Fruit fly (Drosophila melanogaster) whole organism, embryonic: Measurements from ENCODE around the gene CG17224.

ENCODE experiments used
- Ada2b ChIP-seq: fragments of 200-800 bp; sonication (Bioruptor generic); IDR thresholded peaks from 2 replicates; pipeline ENCODE4 v1.3.6; 2022; ENCODE audit warnings: missing biosample characterization, missing genetic modification characterization
- Awh ChIP-seq: fragments of 200-800 bp; sonication (Bioruptor generic); IDR thresholded peaks from 2 replicates; pipeline ENCODE4, ENCODE4 v1.3.6; 2022; ENCODE audit warnings: missing biosample characterization, missing genetic modification characterization
- CG1024 ChIP-seq: fragments of 200-800 bp; sonication (Bioruptor generic); IDR thresholded peaks from 2 replicates; pipeline ENCODE4 v1.3.6; 2022; ENCODE audit warnings: missing biosample characterization, missing genetic modification characterization
- CG10274 ChIP-seq: fragments of 200-800 bp; sonication (Bioruptor generic); optimal IDR thresholded peaks from 3 replicates; lab custom pipeline; 2017; ENCODE audit warnings: missing biosample characterization, mild to moderate bottlenecking, missing genetic modification characterization
- CG10431 ChIP-seq: fragments of 200-800 bp; sonication (Bioruptor generic); optimal IDR thresholded peaks from 3 replicates; lab custom pipeline; 2018; ENCODE audit warnings: missing biosample characterization, mild to moderate bottlenecking, missing genetic modification characterization
- CG13775 ChIP-seq: fragments of 200-800 bp; sonication (Bioruptor generic); optimal IDR thresholded peaks from 3 replicates; lab custom pipeline; 2017; ENCODE audit warnings: missing biosample characterization, mild to moderate bottlenecking, missing genetic modification characterization
- CG15073 ChIP-seq: fragments of 200-800 bp; sonication (Bioruptor generic); optimal IDR thresholded peaks from 2 replicates; lab custom pipeline; 2016; ENCODE audit warnings: missing biosample characterization, missing genetic modification characterization
- CG15514 ChIP-seq: fragments of 200-800 bp; sonication (Bioruptor generic); optimal IDR thresholded peaks from 3 replicates; lab custom pipeline; 2017; ENCODE audit warnings: missing biosample characterization, missing genetic modification characterization, mild to moderate bottlenecking, moderate library complexity, missing genetic modification reagents
- CG1603 ChIP-seq: fragments of 200-800 bp; sonication (Bioruptor generic); optimal IDR thresholded peaks from 2 replicates; lab custom pipeline; 2019; ENCODE audit warnings: missing biosample characterization, mild to moderate bottlenecking, missing genetic modification characterization, moderate library complexity
- CG17328 ChIP-seq: fragments of 200-800 bp; sonication (Bioruptor generic); IDR thresholded peaks from 2 replicates; pipeline ENCODE4 v1.3.6; 2022; ENCODE audit warnings: missing biosample characterization, missing genetic modification characterization
- CG17359 ChIP-seq: fragments of 200-800 bp; sonication (Bioruptor generic); optimal IDR thresholded peaks from 3 replicates; lab custom pipeline; 2018; ENCODE audit warnings: missing biosample characterization, mild to moderate bottlenecking, missing genetic modification characterization, moderate library complexity
- CG2116 ChIP-seq: fragments of 200-800 bp; sonication (Bioruptor generic); optimal IDR thresholded peaks from 3 replicates; lab custom pipeline; 2018; ENCODE audit warnings: missing biosample characterization, mild to moderate bottlenecking, missing genetic modification characterization
- CG30020 ChIP-seq: fragments of 200-800 bp; optimal IDR thresholded peaks from 2 replicates; lab custom pipeline; 2019; ENCODE audit warnings: missing biosample characterization, mild to moderate bottlenecking, missing genetic modification characterization, moderate library complexity
- CG32532 ChIP-seq: fragments of 200-800 bp; sonication (Bioruptor generic); IDR thresholded peaks from 2 replicates; pipeline ENCODE4 v1.3.6; 2022; ENCODE audit warnings: missing biosample characterization, missing genetic modification characterization
- CG42726 ChIP-seq: fragments of 200-800 bp; sonication (Bioruptor generic); IDR thresholded peaks from 2 replicates; pipeline ENCODE4 v1.3.6; 2022; ENCODE audit warnings: missing biosample characterization, missing genetic modification characterization; ENCODE audit not compliant: partially characterized antibody
- CG4360 ChIP-seq: fragments of 200-800 bp; sonication (Bioruptor generic); IDR thresholded peaks from 2 replicates; pipeline ENCODE4 v1.3.6; 2022; ENCODE audit warnings: missing biosample characterization, missing genetic modification characterization
- CG4617 ChIP-seq: fragments of 200-800 bp; sonication (Bioruptor generic); optimal IDR thresholded peaks from 3 replicates; lab custom pipeline; 2016; ENCODE audit warnings: missing biosample characterization, missing genetic modification characterization, borderline replicate concordance
- CG4707 ChIP-seq: fragments of 200-800 bp; sonication (Bioruptor generic); optimal IDR thresholded peaks from 2 replicates; lab custom pipeline; 2018; ENCODE audit warnings: missing biosample characterization, mild to moderate bottlenecking, missing genetic modification characterization, moderate library complexity
- CG5953 ChIP-seq: fragments of 200-800 bp; sonication (Bioruptor generic); IDR thresholded peaks from 2 replicates; pipeline ENCODE4 v1.3.6; 2022; ENCODE audit warnings: missing biosample characterization, missing genetic modification characterization
- CG6654 ChIP-seq: fragments of 200-800 bp; sonication (Bioruptor generic); optimal IDR thresholded peaks from 2 replicates; lab custom pipeline; 2017; ENCODE audit warnings: missing biosample characterization, mild to moderate bottlenecking, missing genetic modification characterization
- CG7372 ChIP-seq: fragments of 200-800 bp; sonication (Bioruptor generic); IDR thresholded peaks from 2 replicates; pipeline ENCODE4 v1.3.6; 2022; ENCODE audit warnings: missing biosample characterization, missing genetic modification characterization
- CG8089 ChIP-seq: fragments of 200-800 bp; sonication (Bioruptor generic); optimal IDR thresholded peaks from 3 replicates; lab custom pipeline; 2016; ENCODE audit warnings: missing biosample characterization, missing genetic modification characterization
- CG8359 ChIP-seq: fragments of 200-800 bp; sonication (Bioruptor generic); optimal IDR thresholded peaks from 2 replicates; lab custom pipeline; 2017; ENCODE audit warnings: missing biosample characterization, mild to moderate bottlenecking, missing genetic modification characterization, borderline replicate concordance
- CG8388 ChIP-seq: fragments of 200-800 bp; sonication (Bioruptor generic); optimal IDR thresholded peaks from 2 replicates; lab custom pipeline; 2019; ENCODE audit warnings: missing biosample characterization, mild to moderate bottlenecking, missing genetic modification characterization, moderate library complexity
- CG8478 ChIP-seq: fragments of >200 bp; optimal IDR thresholded peaks from 2 replicates; lab custom pipeline; 2018
- D19B ChIP-seq: fragments of 200-800 bp; sonication (Bioruptor generic); optimal IDR thresholded peaks from 2 replicates; lab custom pipeline; 2017; ENCODE audit warnings: missing biosample characterization, mild to moderate bottlenecking, missing genetic modification characterization
- E2f2 ChIP-seq: fragments of 200-800 bp; sonication (Bioruptor generic); IDR thresholded peaks from 2 replicates; pipeline ENCODE4 v1.3.6; 2022; ENCODE audit warnings: missing biosample characterization, missing genetic modification characterization
- GATAe ChIP-seq: fragments of 200-800 bp; sonication (Bioruptor generic); conservative IDR thresholded peaks from 2 replicates; pipeline ENCODE4 v1.3.6; 2022; ENCODE audit warnings: missing biosample characterization, missing genetic modification characterization
- H2.0 ChIP-seq: fragments of 200-800 bp; sonication (Bioruptor generic); IDR thresholded peaks from 2 replicates; pipeline ENCODE4 v1.3.6; 2022; ENCODE audit warnings: missing biosample characterization, missing genetic modification characterization
- HLH3B ChIP-seq: fragments of 200-800 bp; sonication (Bioruptor generic); IDR thresholded peaks from 2 replicates; pipeline ENCODE4 v1.3.6; 2022; ENCODE audit warnings: missing biosample characterization, missing genetic modification characterization
- Hr51 ChIP-seq, 2 experiments: fragments of 200-800 bp; sonication (Bioruptor generic); optimal IDR thresholded peaks; 2 replicates in 1 of 2; 3 replicates in 1 of 2; lab custom pipeline; 2016 to 2018; ENCODE audit warnings: missing biosample characterization in 2 of 2, missing genetic modification characterization in 2 of 2, mild to moderate bottlenecking in 1 of 2, moderate library complexity in 1 of 2
- Hr78 ChIP-seq, 2 experiments: fragments of 200-800 bp in 1 of 2; fragments of >200 bp in 1 of 2; sonication (Bioruptor generic) in 1 of 2; optimal IDR thresholded peaks; 2 replicates each; lab custom pipeline; 2017 to 2019; ENCODE audit warnings: missing biosample characterization in 2 of 2, missing genetic modification characterization in 2 of 2, mild to moderate bottlenecking in 1 of 2, moderate library complexity in 1 of 2
- Mrtf ChIP-seq: fragments of 200-800 bp; sonication (Bioruptor generic); IDR thresholded peaks from 3 replicates; pipeline ENCODE4 v1.3.6; 2022; ENCODE audit warnings: missing biosample characterization, missing genetic modification characterization
- Oli ChIP-seq: fragments of 200-800 bp; sonication (Bioruptor generic); optimal IDR thresholded peaks from 2 replicates; lab custom pipeline; 2018; ENCODE audit warnings: missing biosample characterization, mild to moderate bottlenecking, missing genetic modification characterization, moderate library complexity
- Rx ChIP-seq: fragments of 200-800 bp; sonication (Bioruptor generic); IDR thresholded peaks from 2 replicates; pipeline ENCODE4 v1.3.6; 2022; ENCODE audit warnings: missing biosample characterization, missing genetic modification characterization
- Trl ChIP-seq, 3 experiments: fragments of >200 bp in 2 of 3; fragments of 200-800 bp in 1 of 3; sonication (Bioruptor generic) in 1 of 3; optimal IDR thresholded peaks; 2 replicates in 1 of 3; 3 replicates in 2 of 3; lab custom pipeline; 2016 to 2017; ENCODE audit warnings: missing biosample characterization in 1 of 3, missing genetic modification characterization in 1 of 3
- YL-1 ChIP-seq: fragments of 200-800 bp; sonication (Bioruptor generic); optimal IDR thresholded peaks from 3 replicates; lab custom pipeline; 2017; ENCODE audit warnings: missing biosample characterization, mild to moderate bottlenecking, missing genetic modification characterization
- aop ChIP-seq: fragments of 200-800 bp; sonication (Bioruptor generic); IDR thresholded peaks from 2 replicates; pipeline ENCODE4 v1.3.6; 2022; ENCODE audit warnings: missing biosample characterization, missing genetic modification characterization
- cato ChIP-seq: fragments of 200-800 bp; sonication (Bioruptor generic); optimal IDR thresholded peaks from 2 replicates; lab custom pipeline; 2016; ENCODE audit warnings: missing biosample characterization, missing genetic modification characterization, borderline replicate concordance
- chif ChIP-seq, 2 experiments: fragments of 200-800 bp; sonication (Bioruptor generic); optimal IDR thresholded peaks; 3 replicates each; lab custom pipeline; 2016; ENCODE audit warnings: missing biosample characterization in 2 of 2, missing genetic modification characterization in 2 of 2
- chn ChIP-seq: fragments of 200-800 bp; sonication (Bioruptor generic); optimal IDR thresholded peaks from 2 replicates; lab custom pipeline; 2016; ENCODE audit warnings: missing biosample characterization, missing genetic modification characterization
- ci ChIP-seq: fragments of 200-800 bp; sonication (Bioruptor generic); IDR thresholded peaks from 3 replicates; pipeline ENCODE4 v1.3.6; 2022; ENCODE audit warnings: missing biosample characterization, missing genetic modification characterization
- da ChIP-seq: fragments of 200-800 bp; sonication (Bioruptor generic); optimal IDR thresholded peaks from 2 replicates; lab custom pipeline; 2016; ENCODE audit warnings: missing biosample characterization, missing genetic modification characterization
- danr ChIP-seq: fragments of 200-800 bp; sonication (Bioruptor generic); IDR thresholded peaks from 2 replicates; pipeline ENCODE4 v1.3.6; 2022; ENCODE audit warnings: missing biosample characterization, missing genetic modification characterization
- en ChIP-seq: fragments of 200-800 bp; sonication (Bioruptor generic); optimal IDR thresholded peaks from 2 replicates; lab custom pipeline; 2016; ENCODE audit warnings: missing biosample characterization, missing genetic modification characterization
- grn ChIP-seq: fragments of 200-800 bp; sonication (Bioruptor generic); optimal IDR thresholded peaks from 3 replicates; lab custom pipeline; 2017; ENCODE audit warnings: missing biosample characterization, missing genetic modification characterization
- kay ChIP-seq: fragments of 200-800 bp; sonication (Bioruptor generic); optimal IDR thresholded peaks from 2 replicates; lab custom pipeline; 2016; ENCODE audit warnings: missing biosample characterization, missing genetic modification characterization
- ro ChIP-seq: fragments of 200-800 bp; sonication (Bioruptor generic); IDR thresholded peaks from 2 replicates; pipeline ENCODE4 v1.3.6; 2022; ENCODE audit warnings: missing biosample characterization, missing genetic modification characterization
- scrt ChIP-seq: fragments of 200-800 bp; sonication (Bioruptor generic); optimal IDR thresholded peaks from 2 replicates; lab custom pipeline; 2018; ENCODE audit warnings: missing biosample characterization, mild to moderate bottlenecking, missing genetic modification characterization, moderate library complexity
- toy ChIP-seq: fragments of 200-800 bp; sonication (Bioruptor generic); IDR thresholded peaks from 2 replicates; pipeline ENCODE4 v1.3.6; 2022; ENCODE audit warnings: missing biosample characterization, missing genetic modification characterization

Gene CG17224

dm6 chr2L:3030350-3030749, 12.2 kb upstream of the CG17224 start, which contains the start of gene GABPI (continued):
- peak; percentile 35 for TF ChIP-seq CG4617
- peak; percentile 19 for TF ChIP-seq CG4707
- TF ChIP-seq CG32532 (GFP tag; lab: Robert Waterston, UW), result peak; percentile 44; the same call in 1 of the 2 replicates
- TF ChIP-seq E2f2 (GFP tag; lab: Robert Waterston, UW), result peak; percentile 93
- TF ChIP-seq CG6654 (GFP tag; lab: Kevin White, UChicago), result no peak
- TF ChIP-seq GATAe (GFP tag; lab: Robert Waterston, UW), result no peak
- no peak for TF ChIP-seq cato (GFP tag; lab: Kevin White, UChicago)
- TF ChIP-seq ci, result peak; percentile 76
- peak; percentile 51 for TF ChIP-seq CG30020 (tag; lab: Kevin White, UChicago)
- peak; percentile 32 for TF ChIP-seq CG15514 (GFP tag; lab: Kevin White, UChicago)
- peak; percentile 93 for TF ChIP-seq grn
- peak; percentile 18 for TF ChIP-seq CG2116 (GFP tag; lab: Kevin White, UChicago)
- no peak for TF ChIP-seq aop
- TF ChIP-seq danr, result no peak

- TF ChIP-seq Mrtf (GFP tag; lab: Robert Waterston, UW) (no peak), CG42726 (GFP tag; lab: Robert Waterston, UW) (peak; percentile 36; the same call in 1 of the 2 replicates), Trl (optimal IDR thresholded peaks at IDR 0.05; lab: Kevin White, UChicago) (no peak), Trl (GFP tag; optimal IDR thresholded peaks at IDR 0.05; lab: Kevin White, UChicago) (peak; percentile 7), Oli (tag; lab: Kevin White, UChicago) (no peak), D19B (GFP tag; lab: Kevin White, UChicago) (no peak), YL-1 (GFP tag; lab: Kevin White, UChicago) (peak; percentile 77), chif (GFP tag; optimal IDR thresholded peaks at IDR 0.05; lab: Kevin White, UChicago) (no peak), CG4360 (GFP tag; lab: Robert Waterston, UW) (no peak), ro (GFP tag; lab: Robert Waterston, UW) (no peak), CG10431 (GFP tag; lab: Kevin White, UChicago) (no peak), CG1603 (tag; lab: Kevin White, UChicago) (peak; percentile 69), toy (GFP tag; lab: Robert Waterston, UW) (no peak), H2.0 (no peak), Hr51 (GFP tag; optimal IDR thresholded peaks at IDR 0.05; lab: Kevin White, UChicago) (no peak), CG7372 (GFP tag; lab: Robert Waterston, UW) (no peak), da (GFP tag; lab: Kevin White, UChicago) (no peak), CG17328 (GFP tag; lab: Robert Waterston, UW) (no peak), chn (no peak), CG8359 (GFP tag; lab: Kevin White, UChicago) (no peak), scrt (no peak), kay (GFP tag; lab: Kevin White, UChicago) (no peak), Rx (GFP tag; lab: Robert Waterston, UW) (no peak), CG10274 (GFP tag; lab: Kevin White, UChicago) (no peak), Ada2b (GFP tag; lab: Robert Waterston, UW) (no peak), CG1024 (GFP tag; lab: Robert Waterston, UW) (no peak), CG4617 (peak; percentile 87), CG5953 (GFP tag; lab: Robert Waterston, UW) (no peak), CG32532 (GFP tag; lab: Robert Waterston, UW) (peak; percentile 25; the same call in 1 of the 2 replicates), E2f2 (GFP tag; lab: Robert Waterston, UW) (peak; percentile 68), CG8089 (GFP tag; lab: Kevin White, UChicago) (no peak), CG15073 (no peak), Hr78 (GFP tag; optimal IDR thresholded peaks at IDR 0.05; lab: Kevin White, UChicago) (no peak), CG13775 (GFP tag; lab: Kevin White, UChicago) (no peak), CG17359 (tag; lab: Kevin White, UChicago) (no peak), CG8388 (GFP tag; lab: Kevin White, UChicago) (no peak), Awh (GFP tag; lab: Robert Waterston, UW) (no peak), HLH3B (GFP tag; lab: Robert Waterston, UW) (no peak), CG8478 (lab: Kevin White, UChicago) (no peak), en (GFP tag; lab: Kevin White, UChicago) (no peak)
These were observed 10.9 kb upstream of the CG17224 start, which contains the start of the genes Sf3b2 and CG17219 for dm6 chr2L:3029012-3029411. Sf3b2 (minus strand) TSS chr2L:3029168. CG17219 (plus strand) TSS chr2L:3029253.
